Fruit fly (Drosophila melanogaster): ENCODE results near the gene Pgk.

- no peak for TF ChIP-seq pan (optimal IDR thresholded peaks at IDR 0.05)
- TF ChIP-seq psq (optimal IDR thresholded peaks at IDR 0.05), result no peak
- TF ChIP-seq usp (GFP tag; optimal IDR thresholded peaks at IDR 0.05), result no peak
- no peak for TF ChIP-seq CG8478 (optimal IDR thresholded peaks at IDR 0.05)
- TF ChIP-seq EcR (GFP tag; optimal IDR thresholded peaks at IDR 0.05), result no peak
- TF ChIP-seq Dll (optimal IDR thresholded peaks at IDR 0.05), result no peak
Measured at dm6 chr2L:2735539-2735938, 17.3 kb downstream of the Pgk start.

All from whole organism.